Worm (Caenorhabditis elegans): ENCODE results near the gene asp-4.

The asp-4 gene

ce11 chrX:13262195-13262594 is 40.9 kb upstream of the asp-4 start, which contains the start of gene K09A11.1:
TSS of gene K09A11.1 (plus strand) at chrX:13262495.
- TF ChIP-seq unc-39 (tag; optimal IDR thresholded peaks at IDR 0.05), result no peak
- no peak for TF ChIP-seq nhr-12 (tag; optimal IDR thresholded peaks at IDR 0.05)
- TF ChIP-seq blmp-1 (tag; optimal IDR thresholded peaks at IDR 0.05), result no peak
- no peak for TF ChIP-seq nhr-2 (tag; optimal IDR thresholded peaks at IDR 0.05)
- TF ChIP-seq ztf-11 (tag; optimal IDR thresholded peaks at IDR 0.05), result no peak
- TF ChIP-seq nhr-76 (tag; optimal IDR thresholded peaks at IDR 0.05), result no peak

ce11 chrX:13257577-13257976 is 36.3 kb upstream of the asp-4 start, which contains the start of gene K08H2.10:
TSS of gene K08H2.10 (plus strand) at chrX:13257806.
- TF ChIP-seq sptf-1 (tag; optimal IDR thresholded peaks at IDR 0.05), result no peak

- TF ChIP-seq nhr-12 (tag; optimal IDR thresholded peaks at IDR 0.05) (no peak), ceh-43 (GFP tag; optimal IDR thresholded peaks at IDR 0.05) (no peak), pha-4 (tag; optimal IDR thresholded peaks at IDR 0.05) (no peak)
These were observed 30.7 kb upstream of the asp-4 start, which contains the start of gene nhr-32 for ce11 chrX:13251914-13252434. TSS of gene nhr-32 (plus strand) at chrX:13251964.

ce11 chrX:13251354-13251843 is 30.1 kb upstream of the asp-4 start:
- TF ChIP-seq ceh-43 (GFP tag; optimal IDR thresholded peaks at IDR 0.05), result peak; percentile 7
- TF ChIP-seq sem-2 (GFP tag; optimal IDR thresholded peaks at IDR 0.05), result no peak
- peak; percentile 94 for TF ChIP-seq hlh-1 (tag; optimal IDR thresholded peaks at IDR 0.05)
- TF ChIP-seq unc-120 (tag; optimal IDR thresholded peaks at IDR 0.05; ENCODE audit: poor library complexity, severe bottlenecking), result peak; percentile 76
- TF ChIP-seq sptf-1 (tag; optimal IDR thresholded peaks at IDR 0.05), result peak; percentile 22
- no peak for TF ChIP-seq cnd-1 (tag; optimal IDR thresholded peaks at IDR 0.05)
- TF ChIP-seq mab-5 (tag; optimal IDR thresholded peaks at IDR 0.05), result no peak
- TF ChIP-seq elt-3 (tag; optimal IDR thresholded peaks at IDR 0.05), result no peak
- no peak for TF ChIP-seq ceh-83 (GFP tag; optimal IDR thresholded peaks at IDR 0.05)
- TF ChIP-seq lin-13 (tag; optimal IDR thresholded peaks at IDR 0.05), result peak; percentile 41
- no peak for TF ChIP-seq nhr-28 (tag; optimal IDR thresholded peaks at IDR 0.05)
- TF ChIP-seq elt-1 (tag; optimal IDR thresholded peaks at IDR 0.05; ENCODE audit: borderline replicate concordance, insufficient read depth), result peak; percentile 76
- TF ChIP-seq M03D4.4 (tag; optimal IDR thresholded peaks at IDR 0.05), result no peak
- peak; percentile 64 for TF ChIP-seq mls-2 (tag; optimal IDR thresholded peaks at IDR 0.05)
- TF ChIP-seq zip-8 (tag; optimal IDR thresholded peaks at IDR 0.05), result no peak
- no peak for TF ChIP-seq snpc-4 (tag; optimal IDR thresholded peaks at IDR 0.05)
- no peak for TF ChIP-seq tbx-8 (GFP tag; optimal IDR thresholded peaks at IDR 0.05)
- no peak for TF ChIP-seq ztf-11 (tag; optimal IDR thresholded peaks at IDR 0.05)
- peak; percentile 63 for TF ChIP-seq nhr-2 (tag; optimal IDR thresholded peaks at IDR 0.05)
- TF ChIP-seq lsy-2 (tag; optimal IDR thresholded peaks at IDR 0.05), result no peak
- TF ChIP-seq nhr-237 (tag; optimal IDR thresholded peaks at IDR 0.05), result peak; percentile 29
- TF ChIP-seq mep-1 (tag; optimal IDR thresholded peaks at IDR 0.05), result peak; percentile 85
- TF ChIP-seq bed-3 (GFP tag; optimal IDR thresholded peaks at IDR 0.05), result no peak
- peak; percentile 3 for TF ChIP-seq drap-1 (GFP tag; optimal IDR thresholded peaks at IDR 0.05)
- TF ChIP-seq flh-1 (GFP tag; optimal IDR thresholded peaks at IDR 0.05), result no peak
- no peak for TF ChIP-seq nhr-76 (tag; optimal IDR thresholded peaks at IDR 0.05)
- no peak for TF ChIP-seq blmp-1 (tag; optimal IDR thresholded peaks at IDR 0.05)
- no peak for TF ChIP-seq unc-39 (tag; optimal IDR thresholded peaks at IDR 0.05)
- peak; percentile 72 for TF ChIP-seq pha-4 (tag; optimal IDR thresholded peaks at IDR 0.05)
- no peak for TF ChIP-seq lin-32 (GFP tag; optimal IDR thresholded peaks at IDR 0.05)
- peak; percentile 43 for TF ChIP-seq ham-2 (GFP tag; optimal IDR thresholded peaks at IDR 0.05)
- no peak for TF ChIP-seq nhr-12 (tag; optimal IDR thresholded peaks at IDR 0.05)
- TF ChIP-seq unc-62 (GFP tag; optimal IDR thresholded peaks at IDR 0.05), result peak; percentile 81
- TF ChIP-seq ces-1 (GFP tag; optimal IDR thresholded peaks at IDR 0.05), result peak; percentile 86
- no peak for TF ChIP-seq ceh-39 (tag; optimal IDR thresholded peaks at IDR 0.05)
